Worm (Caenorhabditis elegans): ENCODE results near the gene txt-8.

Gene txt-8

DNA sequence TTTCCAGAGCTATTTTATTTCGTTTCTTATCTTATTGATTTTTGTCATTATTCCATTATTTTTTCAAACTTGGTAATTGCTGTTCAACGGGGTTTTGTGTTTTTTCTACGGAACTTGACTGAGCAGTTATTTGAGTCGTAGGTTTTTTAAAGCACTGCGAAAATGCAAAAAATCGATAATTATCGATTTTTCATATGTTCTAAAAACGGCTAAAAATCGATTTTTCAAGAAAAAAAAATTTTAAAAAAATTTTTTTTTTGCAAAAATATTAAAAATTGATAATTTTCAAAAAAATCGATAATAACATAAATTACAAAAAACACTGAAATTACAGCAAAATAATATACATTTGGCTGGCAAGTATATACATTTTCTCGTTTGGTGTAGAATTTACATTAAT lies 38.6 kb upstream of the txt-8 start:
- no peak for TF ChIP-seq ceh-20 (GFP tag; IDR thresholded peaks at IDR 0.05)
- TF ChIP-seq ceh-28 (tag; optimal IDR thresholded peaks at IDR 0.05), result peak; percentile 78
- no peak for TF ChIP-seq aly-2 (tag; optimal IDR thresholded peaks at IDR 0.05)
- no peak for TF ChIP-seq nhr-111 (GFP tag; optimal IDR thresholded peaks at IDR 0.05)
- no peak for TF ChIP-seq unc-62 (GFP tag; optimal IDR thresholded peaks at IDR 0.05 in 1 of 2)
- no peak for TF ChIP-seq unc-62 (tag; optimal IDR thresholded peaks at IDR 0.05)

DNA sequence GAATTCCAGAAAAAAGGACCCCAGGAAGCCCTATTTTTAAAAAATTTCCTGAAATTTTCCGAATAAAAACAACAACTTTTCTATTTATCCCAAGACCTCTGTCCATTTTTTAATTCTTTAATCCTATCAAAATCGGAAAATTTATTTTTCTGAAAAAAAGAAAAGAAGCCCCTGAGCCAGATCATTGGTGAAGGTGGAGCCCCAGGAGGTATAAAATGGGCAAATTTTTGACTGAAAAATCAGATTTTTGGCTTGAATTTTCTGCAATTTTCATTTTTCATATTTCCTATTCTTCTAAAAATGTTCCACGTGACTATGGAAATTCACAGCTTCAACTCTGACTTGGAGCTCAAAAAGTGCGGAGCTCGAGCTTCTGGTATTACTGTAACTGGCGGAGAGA lies 35.3 kb upstream of the txt-8 start, which contains the start of gene Y51A2B.8:
Gene Y51A2B.8 (plus strand): TSS at position 301 of the 400 bp plus-strand sequence.
- TF ChIP-seq nhr-41 (GFP tag; IDR thresholded peaks at IDR 0.05), result no peak
- TF ChIP-seq ama-1 (optimal IDR thresholded peaks at IDR 0.05), result no peak
- no peak for TF ChIP-seq rbr-2 (tag; optimal IDR thresholded peaks at IDR 0.05)
- TF ChIP-seq aha-1 (tag), result no peak
- TF ChIP-seq lsy-2 (tag; optimal IDR thresholded peaks at IDR 0.05), result no peak
- TF ChIP-seq attf-4 (tag; optimal IDR thresholded peaks at IDR 0.05), result no peak
- no peak for TF ChIP-seq spr-3 (GFP tag; optimal IDR thresholded peaks at IDR 0.05)
- no peak for TF ChIP-seq mdl-1 (tag; optimal IDR thresholded peaks at IDR 0.05)
- TF ChIP-seq R02D3.7 (tag; optimal IDR thresholded peaks at IDR 0.05), result no peak
- no peak for TF ChIP-seq ztf-11 (tag; optimal IDR thresholded peaks at IDR 0.05)
- no peak for TF ChIP-seq nhr-42 (GFP tag; IDR thresholded peaks at IDR 0.05)
- TF ChIP-seq egl-27 (tag; optimal IDR thresholded peaks at IDR 0.05), result no peak
- no peak for TF ChIP-seq nhr-77 (tag; optimal IDR thresholded peaks at IDR 0.05)
- TF ChIP-seq mep-1 (tag; optimal IDR thresholded peaks at IDR 0.05), result no peak
- no peak for TF ChIP-seq ceh-32 (tag; optimal IDR thresholded peaks at IDR 0.05; ENCODE audit: poor library complexity)
- TF ChIP-seq lin-15B (tag; optimal IDR thresholded peaks at IDR 0.05), result no peak
- TF ChIP-seq gei-8 (GFP tag; optimal IDR thresholded peaks at IDR 0.05), result no peak
- TF ChIP-seq fkh-10 (GFP tag; optimal IDR thresholded peaks at IDR 0.05), result no peak

DNA sequence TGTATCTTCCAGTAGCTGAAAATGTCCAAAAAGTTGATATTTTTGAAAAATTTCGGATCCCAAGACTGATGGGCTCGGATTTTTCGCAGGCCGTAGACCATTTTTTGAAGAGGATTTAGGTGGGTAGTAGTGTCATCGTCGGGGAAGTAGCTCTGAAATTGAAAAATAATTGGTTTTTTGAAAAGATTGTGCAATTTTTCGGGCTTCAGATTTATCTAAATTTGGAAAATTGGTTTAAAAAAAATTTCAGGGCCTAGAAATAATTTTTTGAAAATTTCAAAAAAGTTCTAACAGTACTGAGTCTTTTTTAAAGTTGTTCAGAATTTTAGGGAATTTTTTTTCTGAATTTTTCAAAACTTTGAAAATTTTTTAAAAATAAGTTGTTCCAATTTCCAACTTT lies 31.6 kb upstream of the txt-8 start, which contains the start of gene nhr-288:
Gene nhr-288 (minus strand): TSS at position 101 of the 400 bp plus-strand sequence.
- TF ChIP-seq D1046.2 (GFP tag; IDR thresholded peaks at IDR 0.05) (no peak), unc-62 (GFP tag; optimal IDR thresholded peaks at IDR 0.05 in 1 of 2) (peak in 1 of 2 experiments; percentile 9), unc-62 (tag; optimal IDR thresholded peaks at IDR 0.05) (no peak)

DNA sequence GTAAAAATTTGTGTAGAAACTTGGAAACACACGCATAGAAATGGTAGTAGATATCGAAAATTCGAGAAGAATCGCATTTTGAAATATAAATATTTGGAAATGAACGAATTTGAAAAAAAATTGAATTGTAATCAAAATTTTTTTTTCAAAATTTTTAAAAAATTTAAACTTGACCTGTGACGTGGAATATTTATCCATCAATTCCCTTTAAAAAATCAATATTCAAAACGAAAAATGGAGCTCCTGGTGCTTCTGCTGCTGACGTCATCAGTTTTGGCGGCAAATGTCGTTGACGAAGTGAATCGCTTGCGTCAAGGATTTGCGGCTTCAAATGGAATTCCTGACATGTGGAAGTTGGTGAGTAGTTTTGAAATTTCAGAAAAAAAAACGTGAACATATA lies 25.1 kb upstream of the txt-8 start, which contains the start of the genes Y51A2B.4 and Y51A2B.5:
Gene Y51A2B.4 (minus strand): TSS at position 101 of the 400 bp plus-strand sequence.
Gene Y51A2B.5 (plus strand): TSS at position 232 of the 400 bp plus-strand sequence.
- no peak for TF ChIP-seq hlh-30 (tag; optimal IDR thresholded peaks at IDR 0.05; ENCODE audit: insufficient read depth)
- no peak for TF ChIP-seq set-16 (GFP tag; IDR thresholded peaks at IDR 0.05)
- no peak for TF ChIP-seq jun-1 (tag; optimal IDR thresholded peaks at IDR 0.05)
- TF ChIP-seq nhr-25 (tag; optimal IDR thresholded peaks at IDR 0.05; ENCODE audit: borderline replicate concordance, insufficient read depth), result no peak
- TF ChIP-seq egl-27 (tag; optimal IDR thresholded peaks at IDR 0.05), result no peak
- no peak for TF ChIP-seq mdt-29 (GFP tag; IDR thresholded peaks at IDR 0.05)
- no peak for TF ChIP-seq hlh-11 (tag; optimal IDR thresholded peaks at IDR 0.05)
- no peak for TF ChIP-seq php-3 (GFP tag; IDR thresholded peaks at IDR 0.05)
- no peak for TF ChIP-seq ceh-32 (tag; optimal IDR thresholded peaks at IDR 0.05; ENCODE audit: poor library complexity)
- no peak for TF ChIP-seq Y105C5A.15 (GFP tag; IDR thresholded peaks at IDR 0.05)
- no peak for TF ChIP-seq nhr-11 (tag; optimal IDR thresholded peaks at IDR 0.05)

DNA sequence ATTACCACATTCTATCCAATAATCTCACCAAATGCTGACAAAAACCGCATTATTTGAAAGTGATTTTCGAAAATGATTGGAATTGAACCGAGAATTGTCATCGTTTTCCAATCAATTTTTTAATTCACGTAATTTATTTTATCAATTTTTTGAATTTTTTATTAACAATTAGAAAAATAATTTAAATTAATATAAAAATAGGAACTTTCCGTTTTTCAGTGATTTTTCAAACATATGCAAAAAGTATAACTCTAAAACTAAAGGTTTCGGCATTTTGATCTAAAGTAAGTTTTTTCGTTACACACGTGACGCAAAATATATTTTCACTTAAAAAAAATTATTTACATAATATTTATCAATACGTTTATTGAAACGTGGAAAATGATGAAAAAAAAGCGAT lies 19.9 kb upstream of the txt-8 start, which contains the start of gene Y51A2B.6:
Gene Y51A2B.6 (minus strand): TSS at position 101 of the 400 bp plus-strand sequence.
- no peak for TF ChIP-seq nhr-111 (GFP tag; optimal IDR thresholded peaks at IDR 0.05)
- no peak for TF ChIP-seq ztf-7 (tag; optimal IDR thresholded peaks at IDR 0.05)
- TF ChIP-seq unc-130 (GFP tag; optimal IDR thresholded peaks at IDR 0.05), result no peak
- TF ChIP-seq madf-9 (GFP tag; conservative IDR thresholded peaks at IDR 0.05), result no peak
- no peak for TF ChIP-seq ceh-62 (tag; optimal IDR thresholded peaks at IDR 0.05)
- TF ChIP-seq F10B5.3 (tag; optimal IDR thresholded peaks at IDR 0.05), result no peak
- TF ChIP-seq hmg-1.1 (GFP tag; IDR thresholded peaks at IDR 0.05), result no peak
- TF ChIP-seq F44E2.7 (GFP tag; IDR thresholded peaks at IDR 0.05), result no peak
- no peak for TF ChIP-seq tra-1 (GFP tag; IDR thresholded peaks at IDR 0.05)
- no peak for TF ChIP-seq zag-1 (tag; optimal IDR thresholded peaks at IDR 0.05)
- TF ChIP-seq gei-8 (GFP tag; optimal IDR thresholded peaks at IDR 0.05), result no peak
- TF ChIP-seq dmd-9 (GFP tag; IDR thresholded peaks at IDR 0.05), result no peak
- no peak for TF ChIP-seq pha-4 (GFP tag; IDR thresholded peaks at IDR 0.05)
- TF ChIP-seq pha-4 (tag; optimal IDR thresholded peaks at IDR 0.05), result no peak
- no peak for TF ChIP-seq hif-1 (tag; optimal IDR thresholded peaks at IDR 0.05)
